Fruit fly (Drosophila melanogaster): ENCODE results near the gene JMJD6.

The JMJD6 gene

dm6 chr3R:22341652-22342051 is 20.5 kb downstream of the JMJD6 start:
- no peak for TF ChIP-seq Vsx2 (GFP tag; optimal IDR thresholded peaks at IDR 0.05; ENCODE audit: partially characterized antibody)
- TF ChIP-seq Dfd (GFP tag; optimal IDR thresholded peaks at IDR 0.05): peak; percentile 74

- no peak for TF ChIP-seq Rel (GFP tag; optimal IDR thresholded peaks at IDR 0.05)
- no peak for TF ChIP-seq Rel (tag; optimal IDR thresholded peaks at IDR 0.05)
- TF ChIP-seq Abd-B (GFP tag; optimal IDR thresholded peaks at IDR 0.05): no peak
- TF ChIP-seq brk (GFP tag; optimal IDR thresholded peaks at IDR 0.05): no peak
- TF ChIP-seq jim (GFP tag; optimal IDR thresholded peaks at IDR 0.05): no peak
- no peak for TF ChIP-seq ey (GFP tag; optimal IDR thresholded peaks at IDR 0.05)
- TF ChIP-seq GATAd (GFP tag; optimal IDR thresholded peaks at IDR 0.05): no peak
- TF ChIP-seq Hr83 (GFP tag; optimal IDR thresholded peaks at IDR 0.05; ENCODE audit: poor library complexity, severe bottlenecking): no peak
- TF ChIP-seq dl (GFP tag; optimal IDR thresholded peaks at IDR 0.05; ENCODE audit: insufficient read depth in 1 of 2, partially characterized antibody in 2 of 2): no peak
- no peak for TF ChIP-seq HLH106 (tag; optimal IDR thresholded peaks at IDR 0.05)
- TF ChIP-seq N (GFP tag; optimal IDR thresholded peaks at IDR 0.05): no peak
- no peak for TF ChIP-seq Dif (GFP tag; optimal IDR thresholded peaks at IDR 0.05; ENCODE audit: partially characterized antibody)
- TF ChIP-seq usp (GFP tag; optimal IDR thresholded peaks at IDR 0.05): no peak
- TF ChIP-seq dsf (GFP tag; optimal IDR thresholded peaks at IDR 0.05; ENCODE audit: borderline replicate concordance): no peak
- TF ChIP-seq tai (GFP tag; optimal IDR thresholded peaks at IDR 0.05): no peak
These were observed 22.0 kb downstream of the JMJD6 start, which contains the start of gene CG5388 for dm6 chr3R:22340207-22340606. TSS of gene CG5388 (minus strand) at chr3R:22340307.

- peak; percentile 71 for TF ChIP-seq h (GFP tag; optimal IDR thresholded peaks at IDR 0.05)
- no peak for TF ChIP-seq Vsx2 (GFP tag; optimal IDR thresholded peaks at IDR 0.05; ENCODE audit: partially characterized antibody)
- TF ChIP-seq Jra (GFP tag; optimal IDR thresholded peaks at IDR 0.05): no peak
- no peak for TF ChIP-seq sage (GFP tag; optimal IDR thresholded peaks at IDR 0.05)
- no peak for TF ChIP-seq Abd-B (GFP tag; optimal IDR thresholded peaks at IDR 0.05)
- TF ChIP-seq psq (GFP tag; optimal IDR thresholded peaks at IDR 0.05): peak; percentile 27
- TF ChIP-seq lola (GFP tag; optimal IDR thresholded peaks at IDR 0.05): no peak
- no peak for TF ChIP-seq Hr83 (GFP tag; optimal IDR thresholded peaks at IDR 0.05; ENCODE audit: poor library complexity, severe bottlenecking)
- no peak for TF ChIP-seq usp (GFP tag; optimal IDR thresholded peaks at IDR 0.05)
- TF ChIP-seq dsf (GFP tag; optimal IDR thresholded peaks at IDR 0.05; ENCODE audit: borderline replicate concordance): no peak
- no peak for TF ChIP-seq jim (GFP tag; optimal IDR thresholded peaks at IDR 0.05)
- TF ChIP-seq woc (GFP tag; optimal IDR thresholded peaks at IDR 0.05): peak; percentile 16
- TF ChIP-seq CrebA (GFP tag; optimal IDR thresholded peaks at IDR 0.05; ENCODE audit: borderline replicate concordance): no peak
- no peak for TF ChIP-seq dmrt93B (GFP tag; optimal IDR thresholded peaks at IDR 0.05)
- TF ChIP-seq Mio (GFP tag; optimal IDR thresholded peaks at IDR 0.05): no peak
- TF ChIP-seq HLH106 (tag; optimal IDR thresholded peaks at IDR 0.05): peak; percentile 64
- no peak for TF ChIP-seq Rel (GFP tag; optimal IDR thresholded peaks at IDR 0.05)
- no peak for TF ChIP-seq Rel (tag; optimal IDR thresholded peaks at IDR 0.05)
- TF ChIP-seq OdsH (GFP tag; optimal IDR thresholded peaks at IDR 0.05): peak; percentile 46
- no peak for TF ChIP-seq Dif (GFP tag; optimal IDR thresholded peaks at IDR 0.05; ENCODE audit: partially characterized antibody)
- no peak for TF ChIP-seq brk (GFP tag; optimal IDR thresholded peaks at IDR 0.05)
- TF ChIP-seq fru (GFP tag; optimal IDR thresholded peaks at IDR 0.05): peak; percentile 57
- TF ChIP-seq foxo (GFP tag; optimal IDR thresholded peaks at IDR 0.05): peak in 1 of 2 experiments; percentile 64
- no peak for TF ChIP-seq dl (GFP tag; optimal IDR thresholded peaks at IDR 0.05; ENCODE audit: insufficient read depth in 1 of 2, partially characterized antibody in 2 of 2)
- peak; percentile 33 for TF ChIP-seq tai (GFP tag; optimal IDR thresholded peaks at IDR 0.05)
- TF ChIP-seq br (GFP tag; optimal IDR thresholded peaks at IDR 0.05): peak; percentile 64
- TF ChIP-seq ey (GFP tag; optimal IDR thresholded peaks at IDR 0.05): peak; percentile 65
- peak; percentile 62 for TF ChIP-seq Sp1 (GFP tag; optimal IDR thresholded peaks at IDR 0.05)
- peak; percentile 17 for TF ChIP-seq CG9705 (GFP tag; optimal IDR thresholded peaks at IDR 0.05)
- TF ChIP-seq Hnf4 (GFP tag; optimal IDR thresholded peaks at IDR 0.05): peak; percentile 55
- peak; percentile 47 for TF ChIP-seq rgr (GFP tag; optimal IDR thresholded peaks at IDR 0.05)
- no peak for TF ChIP-seq CG32264 (GFP tag; optimal IDR thresholded peaks at IDR 0.05)
- TF ChIP-seq N (GFP tag; optimal IDR thresholded peaks at IDR 0.05): no peak
- no peak for TF ChIP-seq Myc (optimal IDR thresholded peaks at IDR 0.05)
- TF ChIP-seq sv (GFP tag; optimal IDR thresholded peaks at IDR 0.05): no peak
- TF ChIP-seq Hr78 (GFP tag; optimal IDR thresholded peaks at IDR 0.05): no peak
- no peak for TF ChIP-seq pan (optimal IDR thresholded peaks at IDR 0.05)
- TF ChIP-seq Dfd (GFP tag; optimal IDR thresholded peaks at IDR 0.05): no peak
- no peak for TF ChIP-seq GATAd (GFP tag; optimal IDR thresholded peaks at IDR 0.05)
These were observed 22.7 kb downstream of the JMJD6 start for dm6 chr3R:22339510-22339909.

All from whole organism, wandering third instar larva.